Worm (Caenorhabditis elegans) whole organism, mixed stage, embryonic: Measurements from ENCODE around the gene R193.2.

ENCODE experiments used
- ces-1 ChIP-seq: fragments of 150-350 bp; optimal IDR thresholded peaks from 2 replicates; lab custom pipeline; 2014; ENCODE audit warnings: missing biosample characterization, missing genetic modification reagents, missing genetic modification characterization
- elt-1 ChIP-seq: sonication (generic microtip); optimal IDR thresholded peaks from 2 replicates; lab custom pipeline; 2017; ENCODE audit warnings: missing genetic modification characterization, mild to moderate bottlenecking, missing compliant biosample characterization, antibody characterized with exemption, moderate library complexity, borderline replicate concordance; ENCODE audit not compliant: insufficient read depth
- hlh-1 ChIP-seq: fragments of 150-350 bp; optimal IDR thresholded peaks from 2 replicates; lab custom pipeline; 2014; ENCODE audit warnings: missing biosample characterization, missing genetic modification reagents, missing genetic modification characterization
- lsy-2 ChIP-seq: fragments of 150-350 bp; optimal IDR thresholded peaks from 2 replicates; lab custom pipeline; 2014; ENCODE audit warnings: missing biosample characterization, missing genetic modification characterization
- mab-5 ChIP-seq: fragments of 150-350 bp; optimal IDR thresholded peaks from 2 replicates; lab custom pipeline; 2014; ENCODE audit warnings: missing biosample characterization, missing genetic modification characterization
- nhr-12 ChIP-seq: fragments of 150-350 bp; optimal IDR thresholded peaks from 2 replicates; lab custom pipeline; 2014; ENCODE audit warnings: missing biosample characterization, missing genetic modification characterization
- nhr-237 ChIP-seq: fragments of 150-350 bp; optimal IDR thresholded peaks from 2 replicates; lab custom pipeline; 2014; ENCODE audit warnings: missing biosample characterization, missing genetic modification characterization
- nhr-28 ChIP-seq: fragments of 150-350 bp; optimal IDR thresholded peaks from 2 replicates; lab custom pipeline; 2014; ENCODE audit warnings: missing biosample characterization, missing genetic modification characterization
- pha-4 ChIP-seq: fragments of 150-350 bp; optimal IDR thresholded peaks from 2 replicates; lab custom pipeline; 2018; ENCODE audit warnings: missing biosample characterization, missing genetic modification reagents, missing genetic modification characterization
- snpc-4 ChIP-seq: fragments of 150-350 bp; optimal IDR thresholded peaks from 2 replicates; lab custom pipeline; 2014; ENCODE audit warnings: missing biosample characterization, missing genetic modification characterization
- sptf-1 ChIP-seq: sonication (generic microtip); optimal IDR thresholded peaks from 2 replicates; lab custom pipeline; 2017; ENCODE audit warnings: mild to moderate bottlenecking, missing genetic modification characterization, moderate library complexity, missing compliant biosample characterization
- tbx-8 ChIP-seq: fragments of 200-800 bp; sonication (Bioruptor generic); optimal IDR thresholded peaks from 2 replicates; lab custom pipeline; 2018; ENCODE audit warnings: mild to moderate bottlenecking, missing genetic modification characterization, moderate library complexity, missing compliant biosample characterization

DNA sequence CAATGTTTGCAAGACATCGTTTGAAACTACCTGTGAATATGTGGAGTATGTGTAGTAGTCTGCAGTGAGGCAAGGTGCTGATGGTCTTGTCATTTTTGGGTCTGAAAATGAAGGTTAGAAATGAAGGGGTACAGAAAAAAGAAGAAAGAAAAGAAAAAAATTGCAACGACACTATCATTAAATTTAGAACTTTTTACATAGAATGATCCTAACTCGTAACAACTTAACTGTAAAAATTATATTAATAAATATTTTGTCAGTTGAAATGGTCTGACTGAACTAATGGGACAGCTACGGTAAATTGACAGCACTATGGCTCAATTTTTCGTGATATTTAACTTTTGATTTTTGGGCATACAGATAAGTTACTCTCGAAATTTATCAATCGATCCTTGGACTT is 29.1 kb downstream of the R193.2 start, which contains the start of gene C05D9.7:
- no peak for TF ChIP-seq nhr-237 (tag; lab: Kevin White, UChicago)
- TF ChIP-seq snpc-4, result no peak
- TF ChIP-seq nhr-28 (tag; lab: Kevin White, UChicago), result no peak
- no peak for TF ChIP-seq ces-1
- no peak for TF ChIP-seq lsy-2 (tag; lab: Kevin White, UChicago)
- no peak for TF ChIP-seq elt-1
- TF ChIP-seq mab-5 (tag; lab: Kevin White, UChicago), result no peak
- TF ChIP-seq tbx-8 (GFP tag; lab: Kevin White, UChicago), result no peak
- TF ChIP-seq nhr-12 (tag; lab: Kevin White, UChicago), result no peak
- TF ChIP-seq hlh-1 (tag; lab: Kevin White, UChicago), result no peak
- no peak for TF ChIP-seq pha-4 (tag; lab: Kevin White, UChicago)
- no peak for TF ChIP-seq sptf-1 (tag; lab: Kevin White, UChicago)
